Worm (Caenorhabditis elegans): ENCODE measurements around the gene D1005.10.

D1005.10 gene

ce11 chrX:1486135-1486648, at the start of gene D1005.10, which contains the start of gene dhs-25:
Gene D1005.10 (minus strand): TSS chrX:1486185.
Gene dhs-25 (plus strand): TSS chrX:1486532.
- TF ChIP-seq pag-3 (tag; optimal IDR thresholded peaks at IDR 0.05; ENCODE audit: borderline replicate concordance, insufficient read depth) (no peak), egl-13 (tag; optimal IDR thresholded peaks at IDR 0.05) (no peak), lin-39 (tag; optimal IDR thresholded peaks at IDR 0.05) (peak; percentile 33), elt-2 (tag; optimal IDR thresholded peaks at IDR 0.05) (peak; percentile 88), pax-3 (tag; optimal IDR thresholded peaks at IDR 0.05) (no peak), lin-14 (GFP tag; optimal IDR thresholded peaks at IDR 0.05) (peak; percentile 92), vab-15 (tag; optimal IDR thresholded peaks at IDR 0.05) (no peak), hpl-2 (GFP tag; optimal IDR thresholded peaks at IDR 0.05) (no peak), snu-23 (GFP tag; optimal IDR thresholded peaks at IDR 0.05) (peak; percentile 92), efl-3 (GFP tag; optimal IDR thresholded peaks at IDR 0.05) (no peak), swsn-7 (tag; optimal IDR thresholded peaks at IDR 0.05) (peak; percentile 74), unc-86 (tag; optimal IDR thresholded peaks at IDR 0.05) (no peak), isw-1 (GFP tag; IDR thresholded peaks at IDR 0.05) (peak; percentile 37), irx-1 (tag; optimal IDR thresholded peaks at IDR 0.05) (peak; percentile 72), fkh-10 (GFP tag; optimal IDR thresholded peaks at IDR 0.05) (no peak), nhr-76 (tag; optimal IDR thresholded peaks at IDR 0.05) (no peak), tlp-1 (tag; optimal IDR thresholded peaks at IDR 0.05) (no peak), ztf-11 (tag; optimal IDR thresholded peaks at IDR 0.05) (no peak), zag-1 (tag; optimal IDR thresholded peaks at IDR 0.05) (no peak), skn-1 (tag; optimal IDR thresholded peaks at IDR 0.05) (peak; percentile 80), mep-1 (tag; optimal IDR thresholded peaks at IDR 0.05) (peak; percentile 88), sup-37 (GFP tag; optimal IDR thresholded peaks at IDR 0.05) (no peak), ceh-63 (GFP tag; optimal IDR thresholded peaks at IDR 0.05) (no peak), rnt-1 (tag; optimal IDR thresholded peaks at IDR 0.05) (peak; percentile 83), unc-130 (tag; optimal IDR thresholded peaks at IDR 0.05) (peak; percentile 68), nhr-28 (tag; optimal IDR thresholded peaks at IDR 0.05) (no peak), F16B12.6 (tag; optimal IDR thresholded peaks at IDR 0.05) (no peak), nhr-237 (tag; optimal IDR thresholded peaks at IDR 0.05) (no peak), snpc-4 (tag; optimal IDR thresholded peaks at IDR 0.05) (peak; percentile 56), grh-1 (GFP tag; IDR thresholded peaks at IDR 0.05) (peak; percentile 56), nhr-47 (tag; optimal IDR thresholded peaks at IDR 0.05) (peak; percentile 74), sptf-1 (tag; optimal IDR thresholded peaks at IDR 0.05) (no peak), lin-35 (GFP tag; optimal IDR thresholded peaks at IDR 0.05) (peak; percentile 36 to 81), ceh-88 (GFP tag; IDR thresholded peaks at IDR 0.05) (no peak), lir-3 (tag; optimal IDR thresholded peaks at IDR 0.05; ENCODE audit: poor library complexity) (no peak), unc-30 (tag; optimal IDR thresholded peaks at IDR 0.05) (no peak), fos-1 (tag; optimal IDR thresholded peaks at IDR 0.05) (peak; percentile 61), aly-2 (tag; optimal IDR thresholded peaks at IDR 0.05) (no peak), jun-1 (tag; optimal IDR thresholded peaks at IDR 0.05) (peak; percentile 61), dpl-1 (GFP tag; optimal IDR thresholded peaks at IDR 0.05) (peak in 2 of 3 experiments; percentile 26 to 51), lin-15B (tag; optimal IDR thresholded peaks at IDR 0.05) (no peak), unc-98 (GFP tag; IDR thresholded peaks at IDR 0.05) (no peak), zip-4 (GFP tag; optimal IDR thresholded peaks at IDR 0.05) (peak; percentile 31), Y116A8C.19 (tag; optimal IDR thresholded peaks at IDR 0.05; ENCODE audit: borderline replicate concordance) (no peak), nhr-20 (tag; optimal IDR thresholded peaks at IDR 0.05) (peak; percentile 96), nhr-77 (tag; optimal IDR thresholded peaks at IDR 0.05) (peak; percentile 89), dsc-1 (tag; optimal IDR thresholded peaks at IDR 0.05) (peak; percentile 28), fkh-4 (tag; optimal IDR thresholded peaks at IDR 0.05; ENCODE audit: borderline replicate concordance) (no peak), xbp-1 (tag; optimal IDR thresholded peaks at IDR 0.05) (peak; percentile 77), nhr-11 (tag; optimal IDR thresholded peaks at IDR 0.05) (peak; percentile 44), ceh-82 (tag; optimal IDR thresholded peaks at IDR 0.05) (peak; percentile 37 to 66 (median 50)), nhr-85 (tag) (peak; percentile 95), nhr-71 (tag; optimal IDR thresholded peaks at IDR 0.05) (peak; percentile 95)
